Worm (Caenorhabditis elegans) whole organism, L2 larva: ENCODE measurements around the gene C09B8.4.

Source experiments
- egl-27 ChIP-seq: sonication (generic microtip); optimal IDR thresholded peaks from 3 replicates; lab custom pipeline; 2017; ENCODE audit warnings: missing biosample characterization, missing genetic modification reagents, missing genetic modification characterization
- elt-3 ChIP-seq: sonication (generic microtip); optimal IDR thresholded peaks from 2 replicates; lab custom pipeline; 2017; ENCODE audit warnings: missing biosample characterization, missing genetic modification characterization
- lin-13 ChIP-seq: fragments of 150-350 bp; optimal IDR thresholded peaks from 2 replicates; lab custom pipeline; 2014; ENCODE audit warnings: missing biosample characterization, missing genetic modification reagents, missing genetic modification characterization
- lin-39 ChIP-seq: fragments of 150-350 bp; optimal IDR thresholded peaks from 2 replicates; lab custom pipeline; 2014; ENCODE audit warnings: missing biosample characterization, missing genetic modification reagents, missing genetic modification characterization
- mab-5 ChIP-seq: fragments of 150-350 bp; optimal IDR thresholded peaks from 2 replicates; lab custom pipeline; 2014; ENCODE audit warnings: missing biosample characterization, missing genetic modification characterization
- nhr-11 ChIP-seq: fragments of 150-350 bp; optimal IDR thresholded peaks from 2 replicates; lab custom pipeline; 2014; ENCODE audit warnings: missing biosample characterization, missing genetic modification characterization
- nhr-12 ChIP-seq: fragments of 150-350 bp; optimal IDR thresholded peaks from 2 replicates; lab custom pipeline; 2014; ENCODE audit warnings: missing biosample characterization, missing genetic modification characterization
- unc-39 ChIP-seq: fragments of 150-350 bp; optimal IDR thresholded peaks from 2 replicates; lab custom pipeline; 2014; ENCODE audit warnings: missing biosample characterization, missing genetic modification characterization
- unc-62 ChIP-seq: fragments of 150-350 bp; optimal IDR thresholded peaks from 2 replicates; lab custom pipeline; 2014; ENCODE audit warnings: missing biosample characterization, missing genetic modification reagents, missing genetic modification characterization

- TF ChIP-seq elt-3 (tag; lab: Kevin White, UChicago) = no peak
- TF ChIP-seq lin-39 = no peak
- TF ChIP-seq nhr-12 (tag; lab: Kevin White, UChicago) = no peak
- TF ChIP-seq lin-13 = no peak
- TF ChIP-seq egl-27 (tag; lab: Kevin White, UChicago) = no peak
- no peak for TF ChIP-seq unc-62 (GFP tag; lab: Kevin White, UChicago)
- no peak for TF ChIP-seq mab-5 (tag; lab: Kevin White, UChicago)
- TF ChIP-seq unc-39 (tag; lab: Kevin White, UChicago) = no peak
- TF ChIP-seq nhr-11 (tag; lab: Kevin White, UChicago) = no peak
Observed at ce11 chrX:5981698-5982097, 38.0 kb downstream of the C09B8.4 start.
